Worm (Caenorhabditis elegans): ENCODE measurements around the gene F52D10.4.

F52D10.4 gene

ce11 chrX:11603234-11604108 is 13.8 kb upstream of the F52D10.4 start (continued):
- TF ChIP-seq nfya-1 (tag; optimal IDR thresholded peaks at IDR 0.05; ENCODE audit: insufficient read depth): no peak
- TF ChIP-seq ceh-16 (tag; optimal IDR thresholded peaks at IDR 0.05): no peak
- no peak for TF ChIP-seq daf-12 (tag; optimal IDR thresholded peaks at IDR 0.05)
- TF ChIP-seq nhr-43 (tag; optimal IDR thresholded peaks at IDR 0.05; ENCODE audit: poor library complexity, severe bottlenecking): peak; percentile 65
- no peak for TF ChIP-seq mdl-1 (tag; optimal IDR thresholded peaks at IDR 0.05)
- TF ChIP-seq unc-62 (GFP tag; optimal IDR thresholded peaks at IDR 0.05): no peak

ce11 chrX:11605214-11605765 is 12.0 kb upstream of the F52D10.4 start, which contains the start of gene ftt-2:
Gene ftt-2, minus strand, starts transcription at chrX:11605419.
- no peak for TF ChIP-seq aly-2 (tag; optimal IDR thresholded peaks at IDR 0.05)
- no peak for TF ChIP-seq ceh-82 (tag; optimal IDR thresholded peaks at IDR 0.05)
- peak; percentile 80 for TF ChIP-seq ama-1 (optimal IDR thresholded peaks at IDR 0.05)

ce11 chrX:11605766-11606490 is 11.3 kb upstream of the F52D10.4 start:
- TF ChIP-seq sea-2 (GFP tag; optimal IDR thresholded peaks at IDR 0.05) (peak; percentile 99), fkh-10 (GFP tag; optimal IDR thresholded peaks at IDR 0.05) (peak; percentile 37), nhr-77 (tag; optimal IDR thresholded peaks at IDR 0.05) (peak; percentile 82), ztf-4 (tag; optimal IDR thresholded peaks at IDR 0.05) (peak; percentile 86), lin-39 (tag; optimal IDR thresholded peaks at IDR 0.05) (peak; percentile 72), nhr-25 (tag; optimal IDR thresholded peaks at IDR 0.05) (peak; percentile 72), fos-1 (tag; optimal IDR thresholded peaks at IDR 0.05) (peak; percentile 81), nhr-12 (tag; optimal IDR thresholded peaks at IDR 0.05) (peak; percentile 6), nhr-237 (tag; optimal IDR thresholded peaks at IDR 0.05) (no peak), egl-27 (tag; optimal IDR thresholded peaks at IDR 0.05) (no peak), elt-1 (tag; optimal IDR thresholded peaks at IDR 0.05) (peak; percentile 74), lsy-12 (tag; optimal IDR thresholded peaks at IDR 0.05) (peak; percentile 96), nhr-43 (tag; optimal IDR thresholded peaks at IDR 0.05; ENCODE audit: poor library complexity, severe bottlenecking) (peak; percentile 79), nhr-23 (tag; optimal IDR thresholded peaks at IDR 0.05) (peak; percentile 86), ceh-82 (tag; optimal IDR thresholded peaks at IDR 0.05) (peak; percentile 74), lin-15B (tag; optimal IDR thresholded peaks at IDR 0.05) (peak; percentile 32), nhr-76 (tag; optimal IDR thresholded peaks at IDR 0.05) (peak; percentile 84), mdl-1 (tag; optimal IDR thresholded peaks at IDR 0.05) (peak; percentile 8), ZK546.5 (tag; optimal IDR thresholded peaks at IDR 0.05) (peak; percentile 41), elt-3 (tag; optimal IDR thresholded peaks at IDR 0.05) (peak in 1 of 3 experiments; percentile 95), daf-12 (tag; optimal IDR thresholded peaks at IDR 0.05) (peak; percentile 59), pqm-1 (tag; optimal IDR thresholded peaks at IDR 0.05) (peak; percentile 58), tbx-2 (tag; optimal IDR thresholded peaks at IDR 0.05) (peak; percentile 93), ceh-9 (tag; optimal IDR thresholded peaks at IDR 0.05) (peak; percentile 79), nfya-1 (tag; optimal IDR thresholded peaks at IDR 0.05; ENCODE audit: insufficient read depth) (peak; percentile 66), ceh-16 (tag; optimal IDR thresholded peaks at IDR 0.05) (no peak), egl-5 (tag; optimal IDR thresholded peaks at IDR 0.05) (peak; percentile 45), aly-2 (tag; optimal IDR thresholded peaks at IDR 0.05) (peak; percentile 34), skn-1 (tag; optimal IDR thresholded peaks at IDR 0.05) (no peak), nhr-11 (tag; optimal IDR thresholded peaks at IDR 0.05) (peak; percentile 93), hmg-11 (tag; optimal IDR thresholded peaks at IDR 0.05) (peak; percentile 72), R02D3.7 (tag; optimal IDR thresholded peaks at IDR 0.05) (peak; percentile 82), nhr-67 (tag; optimal IDR thresholded peaks at IDR 0.05) (peak; percentile 23), unc-62 (GFP tag; optimal IDR thresholded peaks at IDR 0.05) (no peak), nhr-28 (tag; optimal IDR thresholded peaks at IDR 0.05) (no peak), unc-39 (tag; optimal IDR thresholded peaks at IDR 0.05) (no peak), pha-4 (tag; optimal IDR thresholded peaks at IDR 0.05) (peak; percentile 63), eor-1 (tag; optimal IDR thresholded peaks at IDR 0.05) (peak; percentile 87 to 93), snpc-4 (tag; optimal IDR thresholded peaks at IDR 0.05) (peak; percentile 61), jun-1 (tag; optimal IDR thresholded peaks at IDR 0.05) (peak; percentile 84), elt-2 (tag; optimal IDR thresholded peaks at IDR 0.05) (peak; percentile 90), ama-1 (optimal IDR thresholded peaks at IDR 0.05) (no peak), ztf-11 (tag; optimal IDR thresholded peaks at IDR 0.05) (peak; percentile 10), fkh-2 (tag; optimal IDR thresholded peaks at IDR 0.05) (no peak), zag-1 (tag; optimal IDR thresholded peaks at IDR 0.05) (peak; percentile 76)

All from whole organism, L3 larva.